Worm (Caenorhabditis elegans) whole organism, L4 larva: ENCODE measurements around the gene C24A3.1.

Experiments used
- D1046.2 ChIP-seq: fragments of 200-800 bp; sonication (Bioruptor generic); IDR thresholded peaks from 2 replicates; pipeline ENCODE4 v1.3.6; 2022; ENCODE audit warnings: missing genetic modification characterization, missing compliant biosample characterization
- F26F4.8 ChIP-seq: fragments of 200-800 bp; sonication (Bioruptor generic); conservative IDR thresholded peaks from 2 replicates; pipeline ENCODE4 v1.3.6; 2022; ENCODE audit warnings: missing genetic modification characterization, missing compliant biosample characterization
- F37D6.2 ChIP-seq: sonication (generic microtip); optimal IDR thresholded peaks from 2 replicates; lab custom pipeline; 2016; ENCODE audit warnings: mild to moderate bottlenecking, missing genetic modification characterization, missing compliant biosample characterization
- F49E8.2 ChIP-seq: sonication (generic microtip); optimal IDR thresholded peaks from 2 replicates; lab custom pipeline; 2016; ENCODE audit warnings: missing compliant biosample characterization, mild to moderate bottlenecking, missing genetic modification characterization, borderline replicate concordance
- Y48G9A.11 ChIP-seq: fragments of 200-800 bp; sonication (Bioruptor generic); IDR thresholded peaks from 2 replicates; pipeline ENCODE4 v1.3.6; 2022; ENCODE audit warnings: missing genetic modification reagents, missing genetic modification characterization, missing compliant biosample characterization
- Y5F2A.4 ChIP-seq: fragments of 200-800 bp; sonication (Bioruptor generic); optimal IDR thresholded peaks from 2 replicates; lab custom pipeline; 2018; ENCODE audit warnings: mild to moderate bottlenecking, missing genetic modification characterization, missing compliant biosample characterization
- ZK337.2 ChIP-seq: fragments of 200-800 bp; sonication (Bioruptor generic); IDR thresholded peaks from 2 replicates; pipeline ENCODE4 v1.3.6; 2022; ENCODE audit warnings: missing genetic modification reagents, missing genetic modification characterization, missing compliant biosample characterization
- ceh-62 ChIP-seq: sonication (generic microtip); optimal IDR thresholded peaks from 2 replicates; lab custom pipeline; 2017; ENCODE audit warnings: missing biosample characterization, missing genetic modification characterization
- ces-1 ChIP-seq: fragments of 150-350 bp; sonication (generic microtip); optimal IDR thresholded peaks from 4 replicates; lab custom pipeline; 2014; ENCODE audit warnings: missing biosample characterization, missing genetic modification reagents, missing genetic modification characterization
- daf-16 ChIP-seq, 3 experiments: sonication (generic microtip); optimal IDR thresholded peaks; 2 replicates each; lab custom pipeline; 2016 to 2017; ENCODE audit warnings: missing genetic modification characterization in 3 of 3, missing genetic modification reagents in 3 of 3, mild to moderate bottlenecking in 2 of 3, missing compliant biosample characterization in 2 of 3, missing biosample characterization in 1 of 3, moderate library complexity in 1 of 3
- dmd-9 ChIP-seq: fragments of 200-800 bp; sonication (Bioruptor generic); IDR thresholded peaks from 2 replicates; pipeline ENCODE4 v1.3.6; 2022; ENCODE audit warnings: missing genetic modification reagents, missing genetic modification characterization, missing compliant biosample characterization
- dve-1 ChIP-seq: sonication (generic microtip); optimal IDR thresholded peaks from 2 replicates; lab custom pipeline; 2017; ENCODE audit warnings: antibody characterized with exemption, mild to moderate bottlenecking, missing genetic modification characterization, missing compliant biosample characterization; ENCODE audit not compliant: insufficient read depth
- egl-27 ChIP-seq: sonication (generic microtip); optimal IDR thresholded peaks from 3 replicates; lab custom pipeline; 2017; ENCODE audit warnings: missing biosample characterization, missing genetic modification reagents, missing genetic modification characterization
- egl-43 ChIP-seq: fragments of 200-800 bp; sonication (Bioruptor generic); IDR thresholded peaks from 2 replicates; pipeline ENCODE4 v1.3.6; 2022; ENCODE audit warnings: missing genetic modification reagents, missing genetic modification characterization, missing compliant biosample characterization
- fos-1 ChIP-seq: fragments of 150-350 bp; optimal IDR thresholded peaks from 2 replicates; lab custom pipeline; 2014; ENCODE audit warnings: missing biosample characterization, missing genetic modification characterization
- hif-1 ChIP-seq, 2 experiments: sonication (generic microtip); optimal IDR thresholded peaks; 2 replicates each; lab custom pipeline; 2016 to 2017; ENCODE audit warnings: missing compliant biosample characterization in 2 of 2, missing genetic modification characterization in 2 of 2, missing genetic modification reagents in 2 of 2, missing genotype in 2 of 2, mild to moderate bottlenecking in 1 of 2
- jun-1 ChIP-seq: fragments of 150-350 bp; optimal IDR thresholded peaks from 2 replicates; lab custom pipeline; 2014; ENCODE audit warnings: missing biosample characterization, missing genetic modification reagents, missing genetic modification characterization
- lim-7 ChIP-seq: fragments of 200-800 bp; sonication (Bioruptor generic); IDR thresholded peaks from 2 replicates; pipeline ENCODE4 v1.3.6; 2022; ENCODE audit warnings: missing genetic modification characterization, missing compliant biosample characterization
- lin-1 ChIP-seq: fragments of 200-800 bp; sonication (Bioruptor generic); IDR thresholded peaks from 2 replicates; pipeline ENCODE4 v1.3.6; 2022; ENCODE audit warnings: missing genetic modification reagents, missing genetic modification characterization, missing compliant biosample characterization
- lin-15B ChIP-seq: fragments of 150-350 bp; sonication (generic microtip); optimal IDR thresholded peaks from 3 replicates; lab custom pipeline; 2014; ENCODE audit warnings: missing biosample characterization, missing genetic modification characterization
- lin-38 ChIP-seq: fragments of 200-800 bp; sonication (Bioruptor generic); IDR thresholded peaks from 2 replicates; pipeline ENCODE4 v1.3.6; 2022; ENCODE audit warnings: missing genetic modification reagents, missing genetic modification characterization, missing compliant biosample characterization
- lin-39 ChIP-seq: fragments of 150-350 bp; optimal IDR thresholded peaks from 2 replicates; lab custom pipeline; 2014; ENCODE audit warnings: missing biosample characterization, missing genetic modification reagents, missing genetic modification characterization
- mdt-29 ChIP-seq: fragments of 200-800 bp; sonication (Bioruptor generic); IDR thresholded peaks from 2 replicates; pipeline ENCODE4 v1.3.6; 2022; ENCODE audit warnings: missing genetic modification reagents, missing genetic modification characterization, missing compliant biosample characterization
- mep-1 ChIP-seq: fragments of 150-350 bp; sonication (generic microtip); optimal IDR thresholded peaks from 3 replicates; lab custom pipeline; 2014; ENCODE audit warnings: missing biosample characterization, missing genetic modification characterization
- mes-2 ChIP-seq: sonication (generic microtip); optimal IDR thresholded peaks from 2 replicates; lab custom pipeline; 2016; ENCODE audit warnings: missing genotype, mild to moderate bottlenecking, missing genetic modification characterization, missing compliant biosample characterization; ENCODE audit not compliant: poor library complexity, severe bottlenecking
- mxl-3 ChIP-seq: fragments of 200-800 bp; sonication (Bioruptor generic); optimal IDR thresholded peaks from 2 replicates; lab custom pipeline; 2018; ENCODE audit warnings: mild to moderate bottlenecking, missing genetic modification characterization, missing compliant biosample characterization
- nhr-102 ChIP-seq: sonication (generic microtip); optimal IDR thresholded peaks from 2 replicates; lab custom pipeline; 2016; ENCODE audit warnings: mild to moderate bottlenecking, missing genetic modification characterization, moderate library complexity, missing compliant biosample characterization
- nhr-111 ChIP-seq: fragments of 200-800 bp; sonication (Bioruptor generic); optimal IDR thresholded peaks from 2 replicates; lab custom pipeline; 2018; ENCODE audit warnings: mild to moderate bottlenecking, missing genetic modification characterization, missing compliant biosample characterization
- nhr-237 ChIP-seq: sonication (generic microtip); optimal IDR thresholded peaks from 2 replicates; lab custom pipeline; 2017; ENCODE audit warnings: missing biosample characterization, missing genetic modification characterization
- nhr-41 ChIP-seq: fragments of 200-800 bp; sonication (Bioruptor generic); IDR thresholded peaks from 2 replicates; pipeline ENCODE4 v1.3.6; 2022; ENCODE audit warnings: missing genetic modification reagents, missing genetic modification characterization, missing compliant biosample characterization
- nhr-48 ChIP-seq: sonication (generic microtip); optimal IDR thresholded peaks from 2 replicates; lab custom pipeline; 2016; ENCODE audit warnings: mild to moderate bottlenecking, missing genetic modification characterization, missing compliant biosample characterization
- php-3 ChIP-seq: fragments of 200-800 bp; sonication (Bioruptor generic); IDR thresholded peaks from 2 replicates; pipeline ENCODE4 v1.3.6; 2022; ENCODE audit warnings: missing genetic modification reagents, missing genetic modification characterization, missing compliant biosample characterization
- rbr-2 ChIP-seq: sonication (generic microtip); optimal IDR thresholded peaks from 2 replicates; lab custom pipeline; 2016; ENCODE audit warnings: missing genotype, missing genetic modification characterization, missing compliant biosample characterization
- sdz-12 ChIP-seq: fragments of 200-800 bp; sonication (Bioruptor generic); optimal IDR thresholded peaks from 2 replicates; lab custom pipeline; 2018; ENCODE audit warnings: mild to moderate bottlenecking, missing genetic modification characterization, missing compliant biosample characterization
- snpc-1.2 ChIP-seq: fragments of 200-800 bp; sonication (Bioruptor generic); IDR thresholded peaks from 2 replicates; pipeline ENCODE4 v1.3.6; 2022; ENCODE audit warnings: missing genetic modification reagents, missing genetic modification characterization, missing compliant biosample characterization
- tag-97 ChIP-seq: fragments of 200-800 bp; sonication (Bioruptor generic); IDR thresholded peaks from 2 replicates; pipeline ENCODE4 v1.3.6; 2022; ENCODE audit warnings: missing genetic modification characterization, missing compliant biosample characterization
- tra-1 ChIP-seq: fragments of 200-800 bp; sonication (Bioruptor generic); IDR thresholded peaks from 2 replicates; pipeline ENCODE4 v1.3.6; 2022; ENCODE audit warnings: missing genetic modification reagents, missing genetic modification characterization, missing compliant biosample characterization
- unc-130 ChIP-seq: sonication (generic microtip); optimal IDR thresholded peaks from 2 replicates; lab custom pipeline; 2016; ENCODE audit warnings: missing genetic modification reagents, missing genetic modification characterization, missing compliant biosample characterization
- unc-39 ChIP-seq: sonication (generic microtip); optimal IDR thresholded peaks from 2 replicates; lab custom pipeline; 2017; ENCODE audit warnings: missing biosample characterization, missing genetic modification characterization
- unc-62 ChIP-seq, 3 experiments: fragments of 150-350 bp in 1 of 3; sonication (generic microtip); optimal IDR thresholded peaks in 2 of 3; peaks in 1 of 3; 1 replicate in 1 of 3; 2 replicates in 2 of 3; lab custom pipeline; 2014 to 2017; ENCODE audit warnings: missing biosample characterization in 3 of 3, missing genetic modification characterization in 3 of 3, missing genetic modification reagents in 3 of 3, missing genotype in 1 of 3
- vab-7 ChIP-seq: fragments of 200-800 bp; sonication (Bioruptor generic); IDR thresholded peaks from 2 replicates; pipeline ENCODE4 v1.3.6; 2022; ENCODE audit warnings: missing genetic modification reagents, missing genetic modification characterization, missing compliant biosample characterization
- zfp-2 ChIP-seq: sonication (generic microtip); optimal IDR thresholded peaks from 2 replicates; lab custom pipeline; 2016; ENCODE audit warnings: mild to moderate bottlenecking, missing genetic modification characterization, missing compliant biosample characterization
- zfp-3 ChIP-seq: fragments of 200-800 bp; sonication (Bioruptor generic); conservative IDR thresholded peaks from 2 replicates; pipeline ENCODE4 v1.3.6; 2022; ENCODE audit warnings: missing genetic modification reagents, missing genetic modification characterization, missing compliant biosample characterization
- zip-11 ChIP-seq: fragments of 200-800 bp; sonication (Bioruptor generic); IDR thresholded peaks from 2 replicates; pipeline ENCODE4 v1.3.6; 2022; ENCODE audit warnings: missing genetic modification characterization, missing compliant biosample characterization
- zip-2 ChIP-seq: fragments of 150-350 bp; optimal IDR thresholded peaks from 2 replicates; lab custom pipeline; 2014; ENCODE audit warnings: missing biosample characterization, missing genetic modification characterization
- ztf-11 ChIP-seq: fragments of 150-350 bp; optimal IDR thresholded peaks from 2 replicates; lab custom pipeline; 2014; ENCODE audit warnings: missing biosample characterization, missing genetic modification characterization
- ztf-7 ChIP-seq: fragments of 150-350 bp; optimal IDR thresholded peaks from 2 replicates; lab custom pipeline; 2014; ENCODE audit warnings: missing biosample characterization, missing genetic modification characterization

The C24A3.1 gene

DNA sequence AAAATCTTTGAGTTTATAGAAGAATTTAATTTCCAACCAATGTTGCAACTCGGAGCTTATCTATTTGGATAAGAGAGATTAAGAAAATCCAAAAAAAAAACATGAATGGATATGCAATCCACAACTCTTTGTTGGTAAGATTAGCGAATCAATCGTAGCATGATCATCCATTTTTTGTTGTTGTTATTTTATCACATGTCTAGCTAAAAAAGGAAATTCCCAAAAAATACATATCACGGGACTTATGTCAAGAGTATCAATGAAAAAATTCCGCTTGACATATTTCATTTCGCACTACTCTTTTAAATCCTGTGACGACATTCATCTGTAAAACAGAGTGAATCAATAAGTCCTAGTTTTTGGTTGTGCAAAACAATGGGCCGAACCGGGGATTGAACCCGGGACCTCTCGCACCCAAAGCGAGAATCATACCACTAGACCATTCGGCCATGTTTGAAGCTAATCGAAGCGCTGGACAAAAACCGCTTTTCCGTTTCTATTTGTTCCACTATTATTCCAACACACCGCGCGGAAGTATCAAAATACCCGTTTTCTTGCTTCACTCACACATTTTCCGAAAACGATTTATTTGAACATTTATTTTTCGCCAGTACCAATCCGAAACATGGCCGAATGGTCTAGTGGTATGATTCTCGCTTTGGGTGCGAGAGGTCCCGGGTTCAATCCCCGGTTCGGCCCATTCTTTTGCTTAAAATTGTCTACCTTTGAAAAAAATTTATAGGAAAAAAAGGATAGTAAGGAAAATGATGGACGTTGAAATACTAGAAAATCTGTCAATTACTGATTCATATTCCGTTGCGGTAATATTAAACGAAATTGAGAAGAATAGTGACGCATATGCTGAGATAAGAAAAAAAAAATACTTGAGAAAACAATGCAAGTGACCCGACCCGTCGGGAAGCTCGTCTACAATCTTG lies 29.5 kb upstream of the C24A3.1 start (continued):
- TF ChIP-seq zfp-3 (peak; percentile 66; the same call in 1 of the 2 replicates), dve-1 (tag; lab: Kevin White, UChicago) (peak; percentile 20), nhr-237 (no peak), mes-2 (tag; lab: Kevin White, UChicago) (no peak), zip-2 (tag; lab: Kevin White, UChicago) (peak; percentile 65), tag-97 (GFP tag; lab: Robert Waterston, UW) (no peak), lin-39 (no peak), php-3 (GFP tag; lab: Robert Waterston, UW) (no peak), mxl-3 (GFP tag; lab: Kevin White, UChicago) (peak; percentile 13), zfp-2 (tag; lab: Kevin White, UChicago) (no peak), egl-27 (no peak), zip-11 (GFP tag; lab: Robert Waterston, UW) (no peak), mep-1 (peak; percentile 31), Y48G9A.11 (GFP tag; lab: Robert Waterston, UW) (no peak), daf-16 (GFP tag; optimal IDR thresholded peaks at IDR 0.05; lab: Kevin White, UChicago) (peak; percentile 7 to 16), daf-16 (tag; optimal IDR thresholded peaks at IDR 0.05; lab: Kevin White, UChicago) (peak; percentile 38), nhr-48 (tag; lab: Kevin White, UChicago) (peak; percentile 52), ces-1 (no peak), ceh-62 (tag; lab: Kevin White, UChicago) (no peak), egl-43 (GFP tag; lab: Robert Waterston, UW) (no peak; the same call in 1 of the 2 replicates), unc-130 (GFP tag; lab: Kevin White, UChicago) (no peak), ztf-11 (tag; lab: Kevin White, UChicago) (no peak), dmd-9 (GFP tag; lab: Robert Waterston, UW) (0 out of 2 replicates have a peak, but pooled peaks have one; percentile 16), tra-1 (no peak), unc-39 (tag; lab: Kevin White, UChicago) (no peak), sdz-12 (GFP tag; lab: Kevin White, UChicago) (no peak), F37D6.2 (no peak), lin-15B (tag; lab: Kevin White, UChicago) (no peak), nhr-41 (GFP tag; lab: Robert Waterston, UW) (0 out of 2 replicates have a peak, but pooled peaks have one; percentile 13), ZK337.2 (no peak)
- TF ChIP-seq, all 104 proteins: peak for 34

- TF ChIP-seq ztf-11 (tag; lab: Kevin White, UChicago) (no peak), snpc-1.2 (GFP tag; lab: Robert Waterston, UW) (peak; percentile 81), mep-1 (peak; percentile 55), lim-7 (GFP tag; lab: Robert Waterston, UW) (no peak), mdt-29 (GFP tag; lab: Robert Waterston, UW) (peak; percentile 39; the same call in 1 of the 2 replicates), fos-1 (tag; lab: Kevin White, UChicago) (no peak), nhr-111 (GFP tag; lab: Kevin White, UChicago) (peak; percentile 19), ztf-7 (tag; lab: Kevin White, UChicago) (peak; percentile 7), ces-1 (no peak), D1046.2 (GFP tag; lab: Robert Waterston, UW) (0 out of 2 replicates have a peak, but pooled peaks have one; percentile 46), hif-1 (tag; optimal IDR thresholded peaks at IDR 0.05; lab: Kevin White, UChicago) (peak; percentile 29 to 34), unc-62 (GFP tag; optimal IDR thresholded peaks at IDR 0.05 in 1 of 2; lab: Kevin White, UChicago) (peak in 1 of 2 experiments; percentile 98), unc-62 (tag; optimal IDR thresholded peaks at IDR 0.05; lab: Kevin White, UChicago) (no peak), F49E8.2 (tag; lab: Kevin White, UChicago) (peak; percentile 42), rbr-2 (peak; percentile 43), lin-38 (GFP tag; lab: Robert Waterston, UW) (peak; percentile 69), F26F4.8 (GFP tag; lab: Robert Waterston, UW) (0 out of 2 replicates have a peak, but pooled peaks have one; percentile 25), daf-16 (GFP tag; optimal IDR thresholded peaks at IDR 0.05; lab: Kevin White, UChicago) (peak; percentile 37 to 84), daf-16 (tag; optimal IDR thresholded peaks at IDR 0.05; lab: Kevin White, UChicago) (peak; percentile 63), vab-7 (peak; percentile 83), Y5F2A.4 (GFP tag; lab: Kevin White, UChicago) (no peak), lin-1 (GFP tag; lab: Robert Waterston, UW) (peak; percentile 69; the same call in 1 of the 2 replicates), nhr-102 (tag; lab: Kevin White, UChicago) (no peak), jun-1 (tag; lab: Kevin White, UChicago) (no peak)
These were observed 27.4 kb upstream of the C24A3.1 start for ce11 chrX:8971461-8971860.
